Fruit fly (Drosophila melanogaster): ENCODE measurements around the gene CG15155.

The CG15155 gene

DNA sequence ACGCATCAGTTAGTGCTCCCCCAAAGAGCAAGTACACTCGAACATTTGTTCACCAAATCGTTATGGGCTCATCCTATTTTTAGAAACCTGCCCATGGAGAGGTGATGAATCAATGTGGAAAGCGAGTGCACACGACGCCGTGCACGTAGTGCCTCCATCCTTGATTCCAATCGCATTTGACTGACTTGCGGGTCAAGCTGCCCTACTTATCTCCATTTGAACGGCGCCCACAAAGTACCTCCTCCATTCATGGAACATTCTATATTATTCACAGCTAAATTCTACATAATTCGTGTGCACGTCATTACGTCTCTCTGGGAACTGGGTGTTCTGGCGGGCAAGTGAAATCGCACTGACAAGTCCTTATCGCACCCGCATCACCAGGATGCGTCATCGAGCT is 11.5 kb upstream of the CG15155 start:
- no peak for TF ChIP-seq CG17801 (GFP tag; optimal IDR thresholded peaks at IDR 0.05; ENCODE audit: partially characterized antibody)

DNA sequence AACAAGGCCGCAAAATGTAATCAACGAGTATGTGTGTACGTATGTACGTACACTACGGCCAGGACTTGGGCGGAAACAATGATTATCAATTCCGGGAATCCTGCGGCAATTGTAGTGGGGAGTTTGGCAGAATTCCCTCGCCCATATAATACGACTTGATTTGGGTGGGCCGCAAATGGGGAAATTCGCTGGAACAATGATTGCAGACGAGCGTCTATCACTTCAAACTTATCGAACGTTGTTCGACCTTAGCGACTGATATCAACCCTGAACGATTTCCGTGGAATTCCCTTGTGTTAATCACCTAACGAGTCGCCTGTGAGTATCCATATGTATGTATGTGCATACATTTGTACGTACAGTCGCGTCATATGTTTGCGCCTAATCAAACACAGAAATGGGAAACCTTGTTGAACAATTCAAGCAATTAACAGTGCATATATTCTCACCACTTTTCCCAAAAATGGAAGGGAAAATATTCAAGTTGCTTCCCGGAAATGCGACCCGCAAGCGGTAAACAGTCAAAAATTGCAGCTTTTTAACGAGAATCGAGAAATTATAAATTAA is 10.3 kb upstream of the CG15155 start:
- no peak for TF ChIP-seq CG17801 (GFP tag; optimal IDR thresholded peaks at IDR 0.05; ENCODE audit: partially characterized antibody)

DNA sequence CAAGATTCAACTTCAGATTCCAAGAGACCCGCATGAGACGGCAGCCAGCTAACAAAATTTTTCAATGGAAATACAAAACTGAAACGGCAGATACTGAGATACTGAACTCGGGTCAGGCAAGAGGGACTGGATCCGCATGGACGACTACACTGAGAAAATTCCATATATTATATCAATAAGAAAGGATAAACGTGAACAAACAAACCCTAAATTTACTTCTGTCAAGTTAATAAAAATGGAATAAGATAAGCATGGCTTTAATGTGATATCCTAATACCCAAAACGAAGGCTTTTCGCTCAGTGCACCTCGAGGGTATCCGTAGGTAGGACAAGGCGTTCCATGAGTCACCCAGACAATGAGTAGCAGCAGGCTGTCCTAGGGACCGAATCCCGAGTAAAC is 9.4 kb upstream of the CG15155 start:
- no peak for TF ChIP-seq CG17801 (GFP tag; optimal IDR thresholded peaks at IDR 0.05; ENCODE audit: partially characterized antibody)

DNA sequence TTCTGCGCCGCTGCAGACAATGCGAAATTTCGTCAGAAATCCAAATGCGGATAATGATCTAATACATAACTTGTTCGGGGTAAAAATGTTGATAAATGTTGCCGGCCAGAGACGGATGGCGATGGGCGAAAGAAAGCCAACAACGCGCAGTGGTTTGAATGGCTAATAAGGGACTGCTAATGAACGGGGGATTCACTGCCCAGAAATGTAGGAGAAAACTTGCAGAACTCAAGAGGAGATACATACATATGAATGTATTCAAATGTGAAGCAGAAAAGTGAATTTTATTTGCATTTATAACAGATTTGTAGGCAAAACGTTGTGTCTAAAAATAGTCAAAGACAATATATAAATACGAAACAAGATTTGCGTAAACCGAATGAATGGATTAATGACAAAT is 8.8 kb upstream of the CG15155 start:
- TF ChIP-seq CG17801 (GFP tag; optimal IDR thresholded peaks at IDR 0.05; ENCODE audit: partially characterized antibody): no peak

DNA sequence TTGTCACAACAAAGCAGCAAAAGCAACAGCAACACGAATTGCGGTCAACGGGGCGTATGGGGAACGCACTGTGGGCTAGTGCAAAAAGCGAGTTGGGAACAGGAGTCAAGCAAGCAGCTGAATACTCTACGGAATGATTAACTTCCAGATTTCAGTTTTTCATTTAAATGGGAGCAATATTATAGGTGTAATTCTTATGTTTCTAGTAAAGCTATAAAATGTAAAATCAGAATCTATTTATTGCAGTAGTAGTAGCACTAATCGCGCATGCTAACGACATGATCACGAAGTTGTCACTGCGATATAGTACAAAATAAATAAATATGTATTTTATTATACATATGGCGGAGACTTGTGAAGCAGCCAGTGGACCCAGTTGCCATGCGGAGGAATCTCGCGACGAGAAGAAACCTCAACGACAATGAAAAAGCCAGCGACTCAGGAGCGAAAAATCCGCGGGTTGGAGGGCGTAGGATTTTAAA is 8.0 kb upstream of the CG15155 start:
- no peak for TF ChIP-seq CG17801 (GFP tag; optimal IDR thresholded peaks at IDR 0.05; ENCODE audit: partially characterized antibody)

DNA sequence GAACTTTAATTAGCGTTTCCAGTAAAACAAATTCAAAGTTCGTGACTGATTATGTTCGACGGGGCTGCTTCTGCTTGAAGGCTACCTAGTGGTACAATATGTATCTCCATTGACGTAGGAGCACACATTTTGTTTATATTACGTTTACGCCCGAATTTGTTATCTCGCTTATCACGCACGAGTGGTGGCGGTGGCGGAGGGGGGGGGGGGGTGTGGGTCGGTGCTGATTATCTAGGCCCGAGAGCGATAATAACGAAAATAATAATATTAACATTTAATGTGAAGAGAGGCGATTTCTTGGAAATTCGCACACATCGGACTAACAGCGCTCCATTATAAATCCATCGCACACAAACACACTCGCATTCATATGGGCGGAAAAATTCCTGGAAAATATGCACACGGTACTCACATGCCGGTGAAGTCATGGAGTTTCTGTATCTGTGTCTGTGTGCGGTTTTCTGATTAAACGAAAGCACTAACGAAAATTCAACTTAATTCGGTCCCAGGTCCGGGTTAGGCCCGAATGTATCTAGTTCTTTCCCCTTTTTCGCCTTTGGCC is 7.1 kb upstream of the CG15155 start:
- no peak for TF ChIP-seq CG17801 (GFP tag; optimal IDR thresholded peaks at IDR 0.05; ENCODE audit: partially characterized antibody)

DNA sequence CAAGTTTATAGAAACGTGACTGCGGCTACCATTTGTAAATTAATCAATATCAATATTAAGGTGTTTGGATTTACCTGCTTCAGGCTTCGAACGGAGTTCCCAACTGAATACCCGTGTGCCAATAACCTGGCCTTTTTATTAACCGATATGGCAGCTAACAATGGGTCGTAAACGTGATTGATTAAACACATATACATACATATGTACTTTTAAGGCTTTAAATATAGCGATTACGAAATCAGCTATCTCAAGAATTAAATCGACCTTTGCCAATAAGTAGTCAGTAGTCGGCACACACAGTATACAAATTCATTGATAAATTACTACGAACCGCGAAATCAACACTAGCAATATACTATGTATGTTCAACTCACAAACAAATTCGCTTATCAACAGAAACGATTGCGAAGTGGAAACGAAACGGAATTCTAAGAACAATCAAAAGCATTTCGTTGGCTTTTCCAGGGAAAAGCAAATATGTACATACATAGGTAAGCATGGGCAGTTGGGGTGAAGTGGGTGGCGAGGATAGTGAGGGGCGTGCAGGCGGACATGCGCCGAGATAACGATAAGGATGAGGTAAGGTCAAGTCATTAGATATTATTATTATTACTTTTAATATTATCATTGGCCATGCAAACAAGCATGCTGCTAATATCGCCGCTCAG is 6.0 kb upstream of the CG15155 start:
- peak; percentile 43 for TF ChIP-seq CG17801 (GFP tag; optimal IDR thresholded peaks at IDR 0.05; ENCODE audit: partially characterized antibody)

DNA sequence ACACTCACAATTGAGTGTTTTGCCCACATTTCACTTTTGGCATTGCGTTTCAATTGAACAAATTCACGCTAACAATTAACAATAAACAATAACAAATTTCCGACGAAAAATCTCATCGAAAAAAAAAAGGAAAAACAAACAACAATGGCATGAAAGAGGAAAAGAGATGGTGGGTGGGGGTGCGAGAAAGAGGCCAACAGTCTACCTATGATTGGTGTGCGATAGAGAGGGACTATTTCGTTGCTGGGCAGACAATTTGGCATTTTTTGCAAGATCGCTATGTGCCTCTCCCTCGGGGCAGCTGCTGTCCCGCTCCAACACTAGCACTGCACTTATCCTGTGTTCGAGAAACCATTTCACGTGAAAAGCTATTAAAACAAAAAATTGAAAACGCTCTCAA is 4.7 kb upstream of the CG15155 start:
- TF ChIP-seq CG17801 (GFP tag; optimal IDR thresholded peaks at IDR 0.05; ENCODE audit: partially characterized antibody): no peak

DNA sequence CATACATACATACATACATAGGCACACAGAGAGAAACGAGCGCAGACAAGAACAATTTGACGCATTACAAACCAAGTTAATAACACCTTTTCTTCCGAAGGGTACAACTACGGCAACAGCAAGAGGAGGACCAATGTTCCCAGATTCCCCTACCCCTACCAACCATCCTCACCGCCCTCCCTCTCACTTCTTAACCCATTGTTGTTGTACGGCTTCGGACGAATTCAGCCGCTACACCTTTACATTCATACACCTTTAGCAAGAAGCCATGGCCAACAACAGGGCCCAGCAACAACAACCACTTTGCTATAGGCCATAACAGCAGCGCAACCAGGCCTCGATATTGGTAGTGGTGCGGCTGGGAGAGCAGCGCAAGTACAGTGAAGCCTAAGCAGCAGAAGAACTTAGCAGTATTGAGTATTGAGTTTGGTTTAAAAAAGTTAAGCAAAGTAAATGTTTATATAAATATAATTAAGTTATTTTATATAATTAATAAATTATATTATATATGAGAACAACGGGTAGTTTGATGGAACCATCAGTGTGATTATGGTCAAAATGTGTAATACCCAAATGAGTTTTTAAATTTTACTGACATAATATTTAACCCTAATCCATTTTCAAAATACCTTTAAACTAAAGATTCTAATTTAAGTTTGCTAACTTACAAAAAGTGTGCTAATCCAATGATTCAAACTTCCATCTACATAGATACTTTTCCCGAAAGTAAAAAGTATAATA is 4.1 kb upstream of the CG15155 start:
- no peak for TF ChIP-seq CG17801 (GFP tag; optimal IDR thresholded peaks at IDR 0.05; ENCODE audit: partially characterized antibody)

DNA sequence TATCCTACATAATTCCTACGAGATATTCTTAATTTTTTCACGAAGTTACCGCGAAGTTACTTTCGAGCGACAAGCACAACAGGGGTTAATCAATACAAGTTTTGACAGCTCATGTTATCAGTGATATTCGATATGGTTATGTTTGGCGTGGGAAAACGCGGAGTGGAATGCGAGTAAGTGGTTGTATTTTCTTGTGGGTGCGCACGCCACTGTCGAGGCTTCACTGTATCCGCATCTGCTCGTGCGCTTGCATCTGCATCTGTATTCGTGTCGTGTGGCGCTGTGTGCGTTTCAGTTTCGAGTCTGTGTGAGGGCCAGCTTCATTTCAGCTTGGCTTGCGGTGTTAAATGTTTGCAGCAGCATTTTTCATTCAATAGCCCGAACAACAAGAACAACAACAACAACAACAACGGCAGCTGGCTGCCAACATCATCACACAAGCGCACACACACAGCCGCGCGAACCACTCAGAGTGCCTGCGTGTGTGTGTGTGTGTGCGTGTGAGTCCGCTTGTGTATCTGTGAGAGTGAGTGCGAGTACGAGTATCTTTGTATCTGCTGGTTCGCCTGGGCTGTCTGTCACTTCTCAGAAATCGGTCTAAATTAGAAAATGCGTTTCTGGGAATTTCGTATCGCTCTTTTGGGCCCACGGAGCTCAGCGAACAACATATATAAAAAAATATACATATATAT is 3.4 kb upstream of the CG15155 start:
- TF ChIP-seq CG17801 (GFP tag; optimal IDR thresholded peaks at IDR 0.05; ENCODE audit: partially characterized antibody): no peak

DNA sequence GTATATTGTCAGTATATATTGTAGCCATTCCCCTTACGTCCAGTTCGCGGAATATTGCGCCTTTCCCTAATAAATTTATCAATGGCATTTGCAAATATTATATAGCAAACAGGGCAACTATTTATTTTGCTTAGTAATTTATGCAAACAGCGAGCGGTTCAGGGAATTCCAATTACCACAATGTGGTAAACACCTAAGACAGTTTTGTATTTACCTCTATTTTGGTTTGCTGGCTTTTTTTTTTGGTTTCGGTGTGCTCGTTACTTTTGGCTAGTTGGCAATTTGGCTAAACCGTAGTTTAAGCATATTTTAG is 2.9 kb upstream of the CG15155 start:
- no peak for TF ChIP-seq CG17801 (GFP tag; optimal IDR thresholded peaks at IDR 0.05; ENCODE audit: partially characterized antibody)

DNA sequence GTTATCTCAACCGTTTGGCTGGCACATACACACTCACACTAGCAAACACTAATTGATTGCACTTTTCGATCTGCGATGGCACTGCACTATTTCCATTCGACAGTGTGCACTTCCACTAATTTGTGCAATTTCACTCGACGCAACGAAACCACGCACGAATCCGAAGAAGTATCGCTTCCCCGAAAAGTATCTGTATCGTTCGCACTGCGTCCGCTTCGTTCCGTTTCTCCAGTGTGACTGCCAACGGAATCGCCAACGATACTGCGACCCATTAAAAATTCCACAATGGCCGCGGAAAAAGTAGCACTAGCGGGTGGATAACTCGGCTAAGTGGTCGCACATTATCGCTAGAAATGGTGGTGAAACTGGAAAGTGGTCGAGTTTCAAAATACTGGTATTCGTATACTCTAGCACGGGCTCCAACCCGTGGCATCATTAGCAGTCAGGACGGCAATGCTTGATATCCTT is 2.4 kb upstream of the CG15155 start, which contains the start of gene Socs36E:
Gene Socs36E (minus strand): TSS at position 246 of the 468 bp plus-strand sequence.
- peak; percentile 12 for TF ChIP-seq CG17801 (GFP tag; optimal IDR thresholded peaks at IDR 0.05; ENCODE audit: partially characterized antibody)

DNA sequence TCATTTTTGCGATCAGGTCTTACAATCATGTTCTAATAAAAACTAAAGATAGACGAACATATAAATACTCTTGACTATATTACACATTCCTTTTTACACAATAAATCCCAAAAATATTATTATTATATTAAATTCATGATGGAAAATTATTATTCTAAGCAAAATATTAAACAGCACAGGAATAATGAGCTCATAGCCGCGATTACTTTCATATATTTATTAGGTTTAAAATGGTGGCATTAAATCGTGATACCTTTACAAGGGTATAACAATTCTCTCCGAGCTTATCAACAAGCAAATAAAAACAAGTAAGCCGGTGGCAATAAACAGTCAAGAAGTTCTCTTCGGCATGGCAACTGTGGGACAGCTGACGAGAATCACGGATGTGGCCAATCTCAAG is 1.6 kb upstream of the CG15155 start, which contains the start of gene CG17681:
Gene CG17681 (plus strand): TSS at position 56 of the 400 bp plus-strand sequence.
- TF ChIP-seq CG17801 (GFP tag; optimal IDR thresholded peaks at IDR 0.05; ENCODE audit: partially characterized antibody): peak; percentile 87

DNA sequence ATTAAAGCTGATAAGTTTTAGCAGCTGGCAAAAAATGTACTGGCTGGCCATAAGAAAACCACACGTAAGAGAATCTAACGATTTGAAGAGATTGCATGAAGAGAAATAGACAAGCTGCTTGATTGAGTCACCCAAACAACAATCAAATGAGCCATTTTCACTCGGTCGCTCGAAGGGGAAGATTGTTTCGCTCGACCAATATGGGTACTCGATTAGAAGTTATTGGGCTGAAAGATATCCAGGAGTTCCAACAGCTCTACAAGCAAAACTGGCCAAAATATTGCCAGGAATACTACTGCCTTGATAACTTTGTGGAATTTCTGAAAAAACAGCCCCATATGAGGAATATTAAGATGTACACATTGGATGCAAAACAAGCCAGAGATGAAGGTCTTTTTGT is 1.2 kb downstream of the CG15155 start, which contains the start of gene CG5783:
Gene CG5783 (plus strand): TSS at position 167 of the 400 bp plus-strand sequence.
- no peak for TF ChIP-seq CG17801 (GFP tag; optimal IDR thresholded peaks at IDR 0.05; ENCODE audit: partially characterized antibody)

DNA sequence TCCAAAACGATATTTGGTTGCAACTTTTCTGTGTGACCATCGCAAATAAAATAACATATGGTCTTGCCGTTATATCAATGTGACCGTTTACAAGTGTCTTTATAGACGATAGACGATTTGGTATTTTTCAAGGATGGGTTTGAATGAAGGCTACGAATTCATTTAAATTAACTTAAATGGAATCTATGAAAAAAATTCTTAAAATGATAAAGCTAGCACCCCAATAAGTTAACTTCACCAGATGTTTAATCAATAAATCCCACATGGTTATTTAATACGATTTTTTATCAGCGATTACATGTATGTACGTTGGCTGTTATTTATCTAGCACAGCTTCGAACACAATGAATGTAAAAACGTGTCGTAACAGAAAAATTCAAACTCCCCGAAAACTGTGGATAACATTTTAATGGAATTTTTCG is 4.0 kb downstream of the CG15155 start:
- no peak for TF ChIP-seq CG17801 (GFP tag; optimal IDR thresholded peaks at IDR 0.05; ENCODE audit: partially characterized antibody)

All from ovary, adult (tissue).